Worm (Caenorhabditis elegans): ENCODE results near the gene syg-2.

DNA sequence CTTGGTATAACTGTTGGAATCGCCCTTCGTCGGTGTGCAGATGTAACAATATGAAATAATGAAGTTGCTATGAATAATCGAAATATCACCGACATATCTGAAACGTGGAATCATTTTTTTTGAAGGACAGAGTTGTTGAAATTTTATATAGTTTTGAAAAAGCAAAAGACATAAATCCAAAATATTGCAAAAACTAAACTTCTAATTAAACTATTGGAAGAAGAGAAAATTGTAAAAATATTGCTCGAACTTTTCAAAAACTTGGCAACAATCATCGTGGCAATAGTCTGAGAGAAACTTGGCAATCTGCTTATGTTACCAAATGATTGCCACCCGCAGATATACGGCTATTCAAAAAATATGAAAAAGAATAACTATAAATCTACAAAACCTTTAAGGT lies 9.4 kb upstream of the syg-2 start, which contains the start of gene F54E4.4:
- TF ChIP-seq elt-3 (tag; optimal IDR thresholded peaks at IDR 0.05) (no peak), nhr-76 (tag; optimal IDR thresholded peaks at IDR 0.05) (no peak), nhr-11 (tag; optimal IDR thresholded peaks at IDR 0.05) (no peak), zag-1 (tag; optimal IDR thresholded peaks at IDR 0.05) (no peak), nfya-1 (tag; optimal IDR thresholded peaks at IDR 0.05; ENCODE audit: insufficient read depth) (no peak), sea-2 (GFP tag; optimal IDR thresholded peaks at IDR 0.05) (no peak), elt-1 (tag; optimal IDR thresholded peaks at IDR 0.05) (no peak), egl-27 (tag; optimal IDR thresholded peaks at IDR 0.05) (no peak), fkh-10 (GFP tag; optimal IDR thresholded peaks at IDR 0.05) (no peak), aly-2 (tag; optimal IDR thresholded peaks at IDR 0.05) (no peak)
